Fruit fly (Drosophila melanogaster): Measurements from ENCODE around the gene CRMP.

The CRMP gene

dm6 chr3R:5570635-5571436 lies at the start of gene CRMP (continued):
- TF ChIP-seq CG12299 (tag; optimal IDR thresholded peaks at IDR 0.05) (no peak), Deaf1 (tag; optimal IDR thresholded peaks at IDR 0.05) (peak; percentile 62), CG31388 (GFP tag; optimal IDR thresholded peaks at IDR 0.05) (no peak), gsb (GFP tag; IDR thresholded peaks at IDR 0.05) (no peak), Spps (tag; optimal IDR thresholded peaks at IDR 0.05) (no peak), Camta (GFP tag; optimal IDR thresholded peaks at IDR 0.05) (no peak), bsh (GFP tag; optimal IDR thresholded peaks at IDR 0.05) (peak in 1 of 2 experiments; percentile 28), CG14667 (GFP tag; IDR thresholded peaks at IDR 0.05) (no peak), CG6175 (GFP tag; IDR thresholded peaks at IDR 0.05) (no peak), cwo (GFP tag; optimal IDR thresholded peaks at IDR 0.05) (no peak), Adf1 (GFP tag; IDR thresholded peaks at IDR 0.05) (no peak), Dfd (GFP tag; optimal IDR thresholded peaks at IDR 0.05) (no peak), phol (tag; optimal IDR thresholded peaks at IDR 0.05) (peak; percentile 38), sug (tag; optimal IDR thresholded peaks at IDR 0.05) (no peak), Poxn (GFP tag; IDR thresholded peaks at IDR 0.05) (no peak), CG13296 (GFP tag; optimal IDR thresholded peaks at IDR 0.05) (peak; percentile 26), CG15073 (GFP tag; optimal IDR thresholded peaks at IDR 0.05) (no peak), insv (GFP tag; optimal IDR thresholded peaks at IDR 0.05) (peak; percentile 48 to 90), zf30C (GFP tag; optimal IDR thresholded peaks at IDR 0.05) (no peak), CG14441 (GFP tag; IDR thresholded peaks at IDR 0.05) (no peak), pzg (GFP tag; optimal IDR thresholded peaks at IDR 0.05) (peak; percentile 8), fd102C (GFP tag; optimal IDR thresholded peaks at IDR 0.05) (no peak), CG4360 (GFP tag; IDR thresholded peaks at IDR 0.05) (no peak), Pdp1 (GFP tag; optimal IDR thresholded peaks at IDR 0.05) (peak in 1 of 2 experiments; percentile 61), tap (tag; optimal IDR thresholded peaks at IDR 0.05) (no peak), sens-2 (GFP tag; IDR thresholded peaks at IDR 0.05) (no peak), stwl (tag; optimal IDR thresholded peaks at IDR 0.05) (peak; percentile 99), nau (GFP tag; optimal IDR thresholded peaks at IDR 0.05) (no peak), Gug (GFP tag; IDR thresholded peaks at IDR 0.05) (no peak), btn (GFP tag; optimal IDR thresholded peaks at IDR 0.05) (no peak), CG4424 (GFP tag; optimal IDR thresholded peaks at IDR 0.05) (no peak), cas (GFP tag; IDR thresholded peaks at IDR 0.05) (no peak), pita (GFP tag; optimal IDR thresholded peaks at IDR 0.05) (no peak), knrl (GFP tag; IDR thresholded peaks at IDR 0.05; ENCODE audit: partially characterized antibody) (no peak), BtbVII (GFP tag; optimal IDR thresholded peaks at IDR 0.05) (no peak), fu2 (GFP tag; optimal IDR thresholded peaks at IDR 0.05) (no peak), CoRest (tag; optimal IDR thresholded peaks at IDR 0.05) (no peak), ftz-f1 (GFP tag; optimal IDR thresholded peaks at IDR 0.05) (no peak), h (optimal IDR thresholded peaks at IDR 0.05) (no peak), CG1647 (GFP tag; optimal IDR thresholded peaks at IDR 0.05) (no peak), abd-A (tag; optimal IDR thresholded peaks at IDR 0.05) (no peak), bowl (GFP tag; IDR thresholded peaks at IDR 0.05) (no peak), NC2α (GFP tag; optimal IDR thresholded peaks at IDR 0.05) (no peak), pb (GFP tag; optimal IDR thresholded peaks at IDR 0.05) (no peak), cad (GFP tag; optimal IDR thresholded peaks at IDR 0.05) (no peak), CG6272 (GFP tag; IDR thresholded peaks at IDR 0.05) (no peak), pfk (GFP tag; optimal IDR thresholded peaks at IDR 0.05) (no peak), Hr3 (GFP tag; optimal IDR thresholded peaks at IDR 0.05) (no peak), CG12744 (GFP tag; optimal IDR thresholded peaks at IDR 0.05) (no peak), Asciz (GFP tag; optimal IDR thresholded peaks at IDR 0.05) (peak; percentile 4), CG13287 (GFP tag; IDR thresholded peaks at IDR 0.05; ENCODE audit: partially characterized antibody) (peak; percentile 59)
